Fruit fly (Drosophila melanogaster) whole organism, embryonic: ENCODE measurements around the gene CG3655.

Experiments
- Atf-2 ChIP-seq: fragments of 200-800 bp; sonication (Bioruptor generic); optimal IDR thresholded peaks from 2 replicates; lab custom pipeline; 2016; ENCODE audit warnings: missing biosample characterization, missing genetic modification characterization
- CG11085 ChIP-seq: fragments of 200-800 bp; sonication (Bioruptor generic); IDR thresholded peaks from 2 replicates; pipeline ENCODE4 v1.3.6; 2022; ENCODE audit warnings: missing biosample characterization, missing genetic modification characterization
- CG13624 ChIP-seq: fragments of 200-800 bp; sonication (Bioruptor generic); optimal IDR thresholded peaks from 2 replicates; lab custom pipeline; 2016; ENCODE audit warnings: missing biosample characterization, missing genetic modification characterization
- CG14014 ChIP-seq: fragments of 200-800 bp; sonication (Bioruptor generic); IDR thresholded peaks from 2 replicates; pipeline ENCODE4 v1.3.6; 2022; ENCODE audit warnings: missing biosample characterization, missing genetic modification characterization
- CG14710 ChIP-seq: fragments of 200-800 bp; sonication (Bioruptor generic); optimal IDR thresholded peaks from 3 replicates; lab custom pipeline; 2019; ENCODE audit warnings: missing biosample characterization, mild to moderate bottlenecking, missing genetic modification characterization, moderate library complexity
- CG14860 ChIP-seq: fragments of 200-800 bp; sonication (Bioruptor generic); IDR thresholded peaks from 3 replicates; pipeline ENCODE4 v1.3.6; 2022; ENCODE audit warnings: missing biosample characterization, missing genetic modification characterization; ENCODE audit not compliant: partially characterized antibody
- CG16813 ChIP-seq: fragments of 200-800 bp; sonication (Bioruptor generic); IDR thresholded peaks from 3 replicates; pipeline ENCODE4 v1.3.6; 2022; ENCODE audit warnings: missing biosample characterization, missing genetic modification characterization; ENCODE audit not compliant: partially characterized antibody
- CG17361 ChIP-seq: fragments of 200-800 bp; sonication (Bioruptor generic); IDR thresholded peaks from 3 replicates; pipeline ENCODE4 v1.3.6; 2022; ENCODE audit warnings: missing biosample characterization, missing genetic modification characterization
- CG34376 ChIP-seq: fragments of 200-800 bp; sonication (Bioruptor generic); optimal IDR thresholded peaks from 2 replicates; lab custom pipeline; 2018; ENCODE audit warnings: missing biosample characterization, mild to moderate bottlenecking, missing genetic modification characterization
- CG4424 ChIP-seq: fragments of 200-800 bp; sonication (Bioruptor generic); optimal IDR thresholded peaks from 3 replicates; lab custom pipeline; 2016; ENCODE audit warnings: missing biosample characterization, missing genetic modification characterization
- CG6272 ChIP-seq: fragments of 200-800 bp; sonication (Bioruptor generic); IDR thresholded peaks from 2 replicates; pipeline ENCODE4 v1.3.6; 2022; ENCODE audit warnings: missing biosample characterization, missing genetic modification characterization
- CG6791 ChIP-seq: fragments of 200-800 bp; sonication (Bioruptor generic); IDR thresholded peaks from 3 replicates; pipeline ENCODE4 v1.3.6; 2022; ENCODE audit warnings: missing biosample characterization, missing genetic modification characterization; ENCODE audit not compliant: partially characterized antibody
- CG7357 ChIP-seq: fragments of 200-800 bp; sonication (Bioruptor generic); IDR thresholded peaks from 3 replicates; pipeline ENCODE4 v1.3.6; 2022; ENCODE audit warnings: missing biosample characterization, missing genetic modification characterization
- CG7963 ChIP-seq: fragments of 200-800 bp; sonication (Bioruptor generic); IDR thresholded peaks from 3 replicates; pipeline ENCODE4 v1.3.6; 2022; ENCODE audit warnings: missing biosample characterization, missing genetic modification characterization; ENCODE audit not compliant: partially characterized antibody
- CG8388 ChIP-seq: fragments of 200-800 bp; sonication (Bioruptor generic); optimal IDR thresholded peaks from 2 replicates; lab custom pipeline; 2019; ENCODE audit warnings: missing biosample characterization, mild to moderate bottlenecking, missing genetic modification characterization, moderate library complexity
- CG9817 ChIP-seq: fragments of 200-800 bp; sonication (Bioruptor generic); optimal IDR thresholded peaks from 2 replicates; lab custom pipeline; 2018; ENCODE audit warnings: missing biosample characterization, mild to moderate bottlenecking, missing genetic modification characterization, moderate library complexity
- D19B ChIP-seq: fragments of 200-800 bp; sonication (Bioruptor generic); optimal IDR thresholded peaks from 2 replicates; lab custom pipeline; 2017; ENCODE audit warnings: missing biosample characterization, mild to moderate bottlenecking, missing genetic modification characterization
- Deaf1 ChIP-seq: fragments of 200-800 bp; optimal IDR thresholded peaks from 3 replicates; lab custom pipeline; 2019; ENCODE audit warnings: missing biosample characterization, mild to moderate bottlenecking, missing genetic modification characterization, moderate library complexity
- Fer3 ChIP-seq: fragments of 200-800 bp; sonication (Bioruptor generic); optimal IDR thresholded peaks from 2 replicates; lab custom pipeline; 2018; ENCODE audit warnings: missing biosample characterization, mild to moderate bottlenecking, missing genetic modification characterization, moderate library complexity
- Gsc ChIP-seq: fragments of 200-800 bp; sonication (Bioruptor generic); IDR thresholded peaks from 2 replicates; pipeline ENCODE4 v1.3.6; 2022; ENCODE audit warnings: missing biosample characterization, missing genetic modification characterization
- H15 ChIP-seq: fragments of 200-800 bp; sonication (Bioruptor generic); IDR thresholded peaks from 3 replicates; pipeline ENCODE4 v1.3.6; 2022; ENCODE audit warnings: missing biosample characterization, missing genetic modification characterization
- Hr3 ChIP-seq: fragments of 200-800 bp; sonication (Bioruptor generic); optimal IDR thresholded peaks from 3 replicates; lab custom pipeline; 2016; ENCODE audit warnings: missing biosample characterization, missing genetic modification characterization
- Med ChIP-seq: fragments of 200-800 bp; sonication (Bioruptor generic); peaks from one replicate; lab custom pipeline; 2016; ENCODE audit warnings: missing biosample characterization, missing genetic modification characterization, mild to moderate bottlenecking, inconsistent platforms, moderate library complexity
- Nf-YB ChIP-seq: fragments of 200-800 bp; sonication (Bioruptor generic); optimal IDR thresholded peaks from 3 replicates; lab custom pipeline; 2019; ENCODE audit warnings: missing biosample characterization, mild to moderate bottlenecking, missing genetic modification characterization, moderate library complexity
- NfI ChIP-seq: fragments of 200-800 bp; sonication (Bioruptor generic); optimal IDR thresholded peaks from 3 replicates; lab custom pipeline; 2018; ENCODE audit warnings: missing biosample characterization, mild to moderate bottlenecking, missing genetic modification characterization, moderate library complexity
- Oli ChIP-seq: fragments of 200-800 bp; sonication (Bioruptor generic); optimal IDR thresholded peaks from 2 replicates; lab custom pipeline; 2018; ENCODE audit warnings: missing biosample characterization, mild to moderate bottlenecking, missing genetic modification characterization, moderate library complexity
- YL-1 ChIP-seq: fragments of 200-800 bp; sonication (Bioruptor generic); optimal IDR thresholded peaks from 3 replicates; lab custom pipeline; 2017; ENCODE audit warnings: missing biosample characterization, mild to moderate bottlenecking, missing genetic modification characterization
- ato ChIP-seq: fragments of 200-800 bp; sonication (Bioruptor generic); IDR thresholded peaks from 2 replicates; pipeline ENCODE4 v1.3.6; 2022; ENCODE audit warnings: missing biosample characterization, missing genetic modification characterization; ENCODE audit not compliant: partially characterized antibody
- bcd ChIP-seq: fragments of 200-800 bp; sonication (Bioruptor generic); optimal IDR thresholded peaks from 2 replicates; lab custom pipeline; 2017; ENCODE audit warnings: missing biosample characterization, mild to moderate bottlenecking, missing genetic modification characterization
- btn ChIP-seq: fragments of 200-800 bp; sonication (Bioruptor generic); optimal IDR thresholded peaks from 2 replicates; lab custom pipeline; 2016; ENCODE audit warnings: missing biosample characterization, missing genetic modification characterization
- crol ChIP-seq: fragments of 200-800 bp; sonication (Bioruptor generic); IDR thresholded peaks from 2 replicates; pipeline ENCODE4 v1.3.6; 2022; ENCODE audit warnings: missing biosample characterization, missing genetic modification characterization
- danr ChIP-seq: fragments of 200-800 bp; sonication (Bioruptor generic); IDR thresholded peaks from 2 replicates; pipeline ENCODE4 v1.3.6; 2022; ENCODE audit warnings: missing biosample characterization, missing genetic modification characterization
- dmrt11E ChIP-seq: fragments of 200-800 bp; sonication (Bioruptor generic); optimal IDR thresholded peaks from 3 replicates; lab custom pipeline; 2018; ENCODE audit warnings: missing biosample characterization, mild to moderate bottlenecking, missing genetic modification characterization, moderate library complexity
- dmrt99B ChIP-seq: fragments of 200-800 bp; sonication (Bioruptor generic); optimal IDR thresholded peaks from 2 replicates; lab custom pipeline; 2018; ENCODE audit warnings: missing biosample characterization, mild to moderate bottlenecking, missing genetic modification characterization, moderate library complexity
- dysf ChIP-seq: fragments of 200-800 bp; sonication (Bioruptor generic); IDR thresholded peaks from 3 replicates; pipeline ENCODE4 v1.3.6; 2022; ENCODE audit warnings: missing biosample characterization, missing genetic modification characterization
- fd3F ChIP-seq: fragments of 200-800 bp; sonication (Bioruptor generic); optimal IDR thresholded peaks from 2 replicates; lab custom pipeline; 2018; ENCODE audit warnings: missing biosample characterization, mild to moderate bottlenecking, missing genetic modification characterization, moderate library complexity
- gcm2 ChIP-seq: fragments of 200-800 bp; sonication (Bioruptor generic); optimal IDR thresholded peaks from 2 replicates; lab custom pipeline; 2016; ENCODE audit warnings: missing biosample characterization, missing genetic modification characterization
- gfzf ChIP-seq: fragments of 200-800 bp; sonication (Bioruptor generic); optimal IDR thresholded peaks from 2 replicates; lab custom pipeline; 2016; ENCODE audit warnings: missing biosample characterization, mild to moderate bottlenecking, missing genetic modification characterization, moderate library complexity
- grn ChIP-seq: fragments of 200-800 bp; sonication (Bioruptor generic); optimal IDR thresholded peaks from 3 replicates; lab custom pipeline; 2017; ENCODE audit warnings: missing biosample characterization, missing genetic modification characterization
- ham ChIP-seq: fragments of 200-800 bp; sonication (Bioruptor generic); IDR thresholded peaks from 2 replicates; pipeline ENCODE4 v1.3.6; 2022; ENCODE audit warnings: missing biosample characterization, missing genetic modification characterization
- maf-S ChIP-seq: fragments of 200-800 bp; sonication (Bioruptor generic); optimal IDR thresholded peaks from 2 replicates; lab custom pipeline; 2016; ENCODE audit warnings: missing biosample characterization, missing genetic modification characterization
- mam ChIP-seq: fragments of 200-800 bp; sonication (Bioruptor generic); optimal IDR thresholded peaks from 3 replicates; lab custom pipeline; 2016; ENCODE audit warnings: missing biosample characterization, missing genetic modification characterization
- nerfin-2 ChIP-seq: fragments of 200-800 bp; sonication (Bioruptor generic); IDR thresholded peaks from 2 replicates; pipeline ENCODE4 v1.3.6; 2022; ENCODE audit warnings: missing biosample characterization, missing genetic modification characterization; ENCODE audit not compliant: partially characterized antibody
- sd ChIP-seq: fragments of 200-800 bp; sonication (Bioruptor generic); optimal IDR thresholded peaks from 3 replicates; lab custom pipeline; 2018; ENCODE audit warnings: missing biosample characterization, mild to moderate bottlenecking, missing genetic modification characterization, moderate library complexity
- sim ChIP-seq: fragments of 200-800 bp; sonication (Bioruptor generic); IDR thresholded peaks from 2 replicates; pipeline ENCODE4 v1.3.6; 2022; ENCODE audit warnings: missing biosample characterization, missing genetic modification characterization
- so ChIP-seq: fragments of 200-800 bp; sonication (Bioruptor generic); IDR thresholded peaks from 3 replicates; pipeline ENCODE4 v1.3.6; 2022; ENCODE audit warnings: missing biosample characterization, missing genetic modification characterization
- sqz ChIP-seq: fragments of 200-800 bp; sonication (Bioruptor generic); optimal IDR thresholded peaks from 3 replicates; lab custom pipeline; 2018; ENCODE audit warnings: missing biosample characterization, mild to moderate bottlenecking, missing genetic modification characterization
- ttk ChIP-seq: fragments of 200-800 bp; sonication (Bioruptor generic); IDR thresholded peaks from 2 replicates; pipeline ENCODE4 v2.1.2; 2022; ENCODE audit warnings: missing biosample characterization, missing genetic modification characterization
- vnd ChIP-seq: fragments of 200-800 bp; sonication (Bioruptor generic); IDR thresholded peaks from 3 replicates; pipeline ENCODE4 v1.3.6; 2022; ENCODE audit warnings: missing biosample characterization, missing genetic modification characterization; ENCODE audit not compliant: partially characterized antibody
- vvl ChIP-seq: fragments of 200-800 bp; sonication (Bioruptor generic); IDR thresholded peaks from 2 replicates; pipeline ENCODE4 v1.3.6; 2022; ENCODE audit warnings: missing biosample characterization, missing genetic modification characterization
- wdn ChIP-seq: fragments of 200-800 bp; sonication (Bioruptor generic); IDR thresholded peaks from 2 replicates; pipeline ENCODE4 v1.3.6; 2022; ENCODE audit warnings: missing biosample characterization, missing genetic modification characterization

CG3655 gene

DNA sequence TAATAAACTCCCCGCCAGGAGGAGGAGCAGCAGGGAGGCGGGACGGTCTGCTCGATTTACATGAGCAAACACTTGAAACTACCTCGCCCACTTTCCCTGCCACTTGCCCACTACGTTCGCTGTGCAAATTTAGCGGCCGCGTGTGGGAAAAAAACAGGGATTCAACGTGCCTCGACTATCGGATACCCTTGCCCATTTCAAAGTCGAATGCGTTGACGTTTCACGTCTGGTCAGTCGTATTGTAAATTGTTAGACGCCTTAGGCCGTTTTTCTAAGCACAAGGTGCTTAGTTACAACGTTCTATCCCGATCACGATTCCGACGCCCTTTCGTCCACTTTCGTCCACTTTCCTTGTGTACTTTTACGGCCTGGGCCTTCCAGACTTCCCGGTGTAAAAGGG is 87.0 kb downstream of the CG3655 start:
- TF ChIP-seq btn (GFP tag; lab: Kevin White, UChicago), result no peak
- peak; percentile 51; the same call in 1 of the 3 replicates for TF ChIP-seq CG16813 (GFP tag; lab: Robert Waterston, UW)
- no peak for TF ChIP-seq sd
- peak; percentile 53; the same call in 1 of the 2 replicates for TF ChIP-seq nerfin-2
- no peak for TF ChIP-seq H15 (GFP tag; lab: Robert Waterston, UW)
- TF ChIP-seq ato (GFP tag; lab: Robert Waterston, UW), result no peak
- no peak for TF ChIP-seq NfI (GFP tag; lab: Kevin White, UChicago)
- no peak for TF ChIP-seq Hr3 (GFP tag; lab: Kevin White, UChicago)
- TF ChIP-seq gfzf (GFP tag; lab: Kevin White, UChicago), result no peak
- no peak for TF ChIP-seq CG14710 (tag; lab: Kevin White, UChicago)
- no peak for TF ChIP-seq fd3F (GFP tag; lab: Kevin White, UChicago)
- no peak for TF ChIP-seq CG14014 (GFP tag; lab: Robert Waterston, UW)
- TF ChIP-seq CG7357 (GFP tag; lab: Robert Waterston, UW), result no peak
- 0 out of 2 replicates have a peak, but pooled peaks have one; percentile 16 for TF ChIP-seq crol (GFP tag; lab: Robert Waterston, UW)
- TF ChIP-seq sim (GFP tag; lab: Robert Waterston, UW), result no peak
- no peak for TF ChIP-seq mam (GFP tag; lab: Kevin White, UChicago)
- TF ChIP-seq Oli, result no peak
- no peak for TF ChIP-seq danr
- TF ChIP-seq dmrt11E, result no peak
- TF ChIP-seq Atf-2 (GFP tag; lab: Kevin White, UChicago), result no peak
- no peak for TF ChIP-seq CG8388 (GFP tag; lab: Kevin White, UChicago)
- no peak for TF ChIP-seq CG13624 (GFP tag; lab: Kevin White, UChicago)
- TF ChIP-seq CG4424 (GFP tag; lab: Kevin White, UChicago), result no peak
- TF ChIP-seq CG6791 (GFP tag; lab: Robert Waterston, UW), result 0 out of 3 replicates have a peak, but pooled peaks have one; percentile 16
- TF ChIP-seq ham (GFP tag; lab: Robert Waterston, UW), result no peak
- TF ChIP-seq vnd (GFP tag; lab: Robert Waterston, UW), result 0 out of 3 replicates have a peak, but pooled peaks have one; percentile 33
- no peak for TF ChIP-seq dysf (GFP tag; lab: Robert Waterston, UW)
- TF ChIP-seq CG6272 (GFP tag; lab: Robert Waterston, UW), result no peak
- no peak for TF ChIP-seq CG17361 (GFP tag; lab: Robert Waterston, UW)
- no peak for TF ChIP-seq dmrt99B (tag; lab: Kevin White, UChicago)
- TF ChIP-seq D19B, result peak; percentile 31
- peak; percentile 24; the same call in 1 of the 3 replicates for TF ChIP-seq CG14860 (GFP tag; lab: Robert Waterston, UW)
- no peak for TF ChIP-seq CG34376
- no peak for TF ChIP-seq Gsc (GFP tag; lab: Robert Waterston, UW)
- TF ChIP-seq maf-S (GFP tag; lab: Kevin White, UChicago), result no peak
- no peak for TF ChIP-seq vvl (GFP tag; lab: Robert Waterston, UW)
- no peak for TF ChIP-seq wdn (GFP tag; lab: Robert Waterston, UW)
- TF ChIP-seq YL-1, result no peak
- TF ChIP-seq ttk (GFP tag; lab: Robert Waterston, UW), result no peak
- TF ChIP-seq CG11085 (GFP tag; lab: Robert Waterston, UW), result no peak
- TF ChIP-seq Med (GFP tag; lab: Kevin White, UChicago), result peak; percentile 61
- no peak for TF ChIP-seq sqz (GFP tag; lab: Kevin White, UChicago)
- no peak for TF ChIP-seq so (GFP tag; lab: Robert Waterston, UW)
- TF ChIP-seq CG7963 (GFP tag; lab: Robert Waterston, UW), result no peak
- TF ChIP-seq Fer3 (tag; lab: Kevin White, UChicago), result no peak
- TF ChIP-seq bcd (GFP tag; lab: Kevin White, UChicago), result no peak
- TF ChIP-seq gcm2 (GFP tag; lab: Kevin White, UChicago), result no peak
- TF ChIP-seq Nf-YB, result no peak
- no peak for TF ChIP-seq grn (GFP tag; lab: Kevin White, UChicago)
- TF ChIP-seq CG9817 (tag; lab: Kevin White, UChicago), result no peak
- no peak for TF ChIP-seq Deaf1 (tag; lab: Kevin White, UChicago)
